Fruit fly (Drosophila melanogaster) whole organism, embryonic: ENCODE measurements around the gene CG34432.

ENCODE experiments used
- Atf3 ChIP-seq: fragments of 200-800 bp; sonication (Bioruptor generic); optimal IDR thresholded peaks from 3 replicates; lab custom pipeline; 2016; ENCODE audit warnings: missing biosample characterization, missing genetic modification characterization
- Atf6 ChIP-seq: fragments of 200-800 bp; sonication (Bioruptor generic); IDR thresholded peaks from 2 replicates; pipeline ENCODE4 v1.3.6; 2022; ENCODE audit warnings: missing biosample characterization, missing genetic modification characterization
- Blimp-1 ChIP-seq: fragments of 200-800 bp; sonication (Bioruptor generic); optimal IDR thresholded peaks from 3 replicates; lab custom pipeline; 2018; ENCODE audit warnings: missing biosample characterization, missing genetic modification characterization, mild to moderate bottlenecking, moderate library complexity, missing genetic modification reagents
- Bteb2 ChIP-seq: fragments of 200-800 bp; sonication (Bioruptor generic); optimal IDR thresholded peaks from 2 replicates; lab custom pipeline; 2016; ENCODE audit warnings: missing biosample characterization, missing genetic modification characterization
- CG10274 ChIP-seq: fragments of 200-800 bp; sonication (Bioruptor generic); optimal IDR thresholded peaks from 3 replicates; lab custom pipeline; 2017; ENCODE audit warnings: missing biosample characterization, mild to moderate bottlenecking, missing genetic modification characterization
- CG10431 ChIP-seq: fragments of 200-800 bp; sonication (Bioruptor generic); optimal IDR thresholded peaks from 3 replicates; lab custom pipeline; 2018; ENCODE audit warnings: missing biosample characterization, mild to moderate bottlenecking, missing genetic modification characterization
- CG10565 ChIP-seq: fragments of 200-800 bp; sonication (Bioruptor generic); optimal IDR thresholded peaks from 3 replicates; lab custom pipeline; 2016; ENCODE audit warnings: missing biosample characterization, mild to moderate bottlenecking, missing genetic modification characterization
- CG1233 ChIP-seq: fragments of 200-800 bp; sonication (Bioruptor generic); optimal IDR thresholded peaks from 4 replicates; lab custom pipeline; 2018; ENCODE audit warnings: missing biosample characterization, mild to moderate bottlenecking, missing genetic modification characterization
- CG12744 ChIP-seq: fragments of 200-800 bp; sonication (Bioruptor generic); optimal IDR thresholded peaks from 2 replicates; lab custom pipeline; 2016; ENCODE audit warnings: missing biosample characterization, missing genetic modification characterization
- CG13123 ChIP-seq: fragments of 200-800 bp; sonication (Bioruptor generic); optimal IDR thresholded peaks from 2 replicates; lab custom pipeline; 2016; ENCODE audit warnings: missing biosample characterization, missing genetic modification characterization
- CG13287 ChIP-seq: fragments of 200-800 bp; sonication (Bioruptor generic); IDR thresholded peaks from 2 replicates; pipeline ENCODE4 v1.3.6; 2022; ENCODE audit warnings: missing biosample characterization, missing genetic modification characterization; ENCODE audit not compliant: partially characterized antibody
- CG15269 ChIP-seq: fragments of 200-800 bp; sonication (Bioruptor generic); optimal IDR thresholded peaks from 2 replicates; lab custom pipeline; 2018; ENCODE audit warnings: missing biosample characterization, mild to moderate bottlenecking, missing genetic modification characterization, moderate library complexity
- CG17829 ChIP-seq: fragments of 200-800 bp; optimal IDR thresholded peaks from 2 replicates; lab custom pipeline; 2019; ENCODE audit warnings: missing biosample characterization, mild to moderate bottlenecking, missing genetic modification characterization, moderate library complexity
- CG1792 ChIP-seq: fragments of 200-800 bp; sonication (Bioruptor generic); optimal IDR thresholded peaks from 2 replicates; lab custom pipeline; 2016; ENCODE audit warnings: missing biosample characterization, missing genetic modification characterization
- CG18764 ChIP-seq: fragments of 200-800 bp; sonication (Bioruptor generic); optimal IDR thresholded peaks from 3 replicates; lab custom pipeline; 2016; ENCODE audit warnings: missing biosample characterization, missing genetic modification characterization
- CG30020 ChIP-seq: fragments of 200-800 bp; optimal IDR thresholded peaks from 2 replicates; lab custom pipeline; 2019; ENCODE audit warnings: missing biosample characterization, mild to moderate bottlenecking, missing genetic modification characterization, moderate library complexity
- CG31224 ChIP-seq: fragments of 200-800 bp; sonication (Bioruptor generic); IDR thresholded peaks from 2 replicates; pipeline ENCODE4 v1.3.6; 2022; ENCODE audit warnings: missing biosample characterization, missing genetic modification characterization
- CG34422 ChIP-seq: fragments of 200-800 bp; sonication (Bioruptor generic); IDR thresholded peaks from 3 replicates; pipeline ENCODE4 v1.3.6; 2022; ENCODE audit warnings: missing biosample characterization, missing genetic modification characterization
- CG5245 ChIP-seq: fragments of 200-800 bp; sonication (Bioruptor generic); optimal IDR thresholded peaks from 3 replicates; lab custom pipeline; 2016; ENCODE audit warnings: missing biosample characterization, missing genetic modification characterization
- CG6683 ChIP-seq: fragments of 200-800 bp; sonication (Bioruptor generic); optimal IDR thresholded peaks from 2 replicates; lab custom pipeline; 2017; ENCODE audit warnings: missing biosample characterization, mild to moderate bottlenecking, missing genetic modification characterization, missing genetic modification reagents
- CG7357 ChIP-seq: fragments of 200-800 bp; sonication (Bioruptor generic); IDR thresholded peaks from 3 replicates; pipeline ENCODE4 v1.3.6; 2022; ENCODE audit warnings: missing biosample characterization, missing genetic modification characterization
- CG7745 ChIP-seq: fragments of 200-800 bp; sonication (Bioruptor generic); optimal IDR thresholded peaks from 2 replicates; lab custom pipeline; 2018; ENCODE audit warnings: missing biosample characterization, mild to moderate bottlenecking, missing genetic modification characterization, moderate library complexity
- CG8290 ChIP-seq, 3 experiments: fragments of 200-800 bp; sonication (Bioruptor generic); optimal IDR thresholded peaks; 2 replicates each; lab custom pipeline; 2016 to 2019; ENCODE audit warnings: missing biosample characterization in 3 of 3, missing genetic modification characterization in 3 of 3, mild to moderate bottlenecking in 2 of 3, moderate library complexity in 1 of 3
- CG9876 ChIP-seq: fragments of 200-800 bp; sonication (Bioruptor generic); optimal IDR thresholded peaks from 2 replicates; lab custom pipeline; 2016; ENCODE audit warnings: missing biosample characterization, missing genetic modification characterization
- Chrac-16 ChIP-seq: fragments of 200-800 bp; sonication (Bioruptor generic); optimal IDR thresholded peaks from 3 replicates; lab custom pipeline; 2016; ENCODE audit warnings: missing biosample characterization, missing genetic modification characterization
- D ChIP-seq, 2 experiments: fragments of 200-800 bp in 1 of 2; fragments of >200 bp in 1 of 2; sonication (Bioruptor generic) in 1 of 2; optimal IDR thresholded peaks; 2 replicates in 1 of 2; 3 replicates in 1 of 2; lab custom pipeline; 2017; ENCODE audit warnings: mild to moderate bottlenecking in 1 of 2, missing biosample characterization in 1 of 2, missing genetic modification characterization in 1 of 2, missing genetic modification reagents in 1 of 2
- Dfd ChIP-seq, 2 experiments: fragments of >200 bp; optimal IDR thresholded peaks; 2 replicates each; lab custom pipeline; 2017; ENCODE audit warnings: missing biosample characterization in 2 of 2, missing genetic modification characterization in 2 of 2
- Kr ChIP-seq: fragments of 200-800 bp; sonication (Bioruptor generic); optimal IDR thresholded peaks from 2 replicates; lab custom pipeline; 2017; ENCODE audit warnings: missing biosample characterization, mild to moderate bottlenecking, missing genetic modification characterization
- NC2β ChIP-seq: fragments of 200-800 bp; sonication (Bioruptor generic); optimal IDR thresholded peaks from 2 replicates; lab custom pipeline; 2016; ENCODE audit warnings: missing biosample characterization, missing genetic modification characterization
- Nf-YC ChIP-seq: fragments of 200-800 bp; optimal IDR thresholded peaks from 3 replicates; lab custom pipeline; 2019; ENCODE audit warnings: missing biosample characterization, mild to moderate bottlenecking, missing genetic modification characterization, moderate library complexity
- Sry-β ChIP-seq: fragments of 200-800 bp; sonication (Bioruptor generic); optimal IDR thresholded peaks from 2 replicates; lab custom pipeline; 2018; ENCODE audit warnings: missing biosample characterization, mild to moderate bottlenecking, missing genetic modification characterization, moderate library complexity
- Taf1 ChIP-seq: fragments of 200-800 bp; sonication (Bioruptor generic); IDR thresholded peaks from 2 replicates; pipeline ENCODE4 v1.3.6; 2022; ENCODE audit warnings: missing biosample characterization, missing genetic modification characterization
- amos ChIP-seq: fragments of 200-800 bp; sonication (Bioruptor generic); IDR thresholded peaks from 2 replicates; pipeline ENCODE4 v1.3.6; 2022; ENCODE audit warnings: missing biosample characterization, missing genetic modification characterization; ENCODE audit not compliant: partially characterized antibody
- chinmo ChIP-seq: fragments of 200-800 bp; sonication (Bioruptor generic); IDR thresholded peaks from 4 replicates; pipeline ENCODE4 v1.3.6; 2022; ENCODE audit warnings: missing biosample characterization, missing genetic modification characterization; ENCODE audit not compliant: partially characterized antibody
- crc ChIP-seq: fragments of 200-800 bp; sonication (Bioruptor generic); optimal IDR thresholded peaks from 2 replicates; lab custom pipeline; 2016; ENCODE audit warnings: missing biosample characterization, missing genetic modification characterization
- cwo ChIP-seq: fragments of 200-800 bp; sonication (Bioruptor generic); optimal IDR thresholded peaks from 3 replicates; lab custom pipeline; 2017; ENCODE audit warnings: missing biosample characterization, missing genetic modification characterization, mild to moderate bottlenecking, moderate library complexity, missing genetic modification reagents
- dpn ChIP-seq, 2 experiments: fragments of 200-800 bp; sonication (Bioruptor generic); optimal IDR thresholded peaks; 3 replicates each; lab custom pipeline; 2016; ENCODE audit warnings: missing biosample characterization in 2 of 2, missing genetic modification characterization in 2 of 2
- gcm ChIP-seq: fragments of 200-800 bp; sonication (Bioruptor generic); optimal IDR thresholded peaks from 2 replicates; lab custom pipeline; 2019; ENCODE audit warnings: missing biosample characterization, mild to moderate bottlenecking, missing genetic modification characterization, moderate library complexity
- grau ChIP-seq: fragments of 200-800 bp; optimal IDR thresholded peaks from 3 replicates; lab custom pipeline; 2019; ENCODE audit warnings: missing biosample characterization, mild to moderate bottlenecking, missing genetic modification characterization, moderate library complexity
- hkb ChIP-seq, 2 experiments: fragments of 200-800 bp in 1 of 2; fragments of >200 bp in 1 of 2; sonication (Bioruptor generic) in 1 of 2; IDR thresholded peaks in 1 of 2; optimal IDR thresholded peaks in 1 of 2; 2 replicates each; pipeline versions ENCODE4 v1.3.6 to Lab custom; 2017 to 2022; ENCODE audit warnings: missing biosample characterization in 1 of 2, missing genetic modification characterization in 1 of 2
- lbe ChIP-seq: fragments of 200-800 bp; sonication (Bioruptor generic); optimal IDR thresholded peaks from 2 replicates; lab custom pipeline; 2016; ENCODE audit warnings: missing biosample characterization, mild to moderate bottlenecking, missing genetic modification characterization
- lmd ChIP-seq: fragments of 200-800 bp; sonication (Bioruptor generic); IDR thresholded peaks from 2 replicates; pipeline ENCODE4 v1.3.6; 2022; ENCODE audit warnings: missing biosample characterization, missing genetic modification characterization
- lov ChIP-seq, 2 experiments: fragments of 200-800 bp in 1 of 2; fragments of >200 bp in 1 of 2; sonication (Bioruptor generic) in 1 of 2; IDR thresholded peaks in 1 of 2; optimal IDR thresholded peaks in 1 of 2; 2 replicates in 1 of 2; 3 replicates in 1 of 2; pipeline versions ENCODE4 v1.3.6 to Lab custom; 2017 to 2022; ENCODE audit warnings: missing biosample characterization in 1 of 2, missing genetic modification characterization in 1 of 2
- pb ChIP-seq: fragments of 200-800 bp; sonication (Bioruptor generic); optimal IDR thresholded peaks from 3 replicates; lab custom pipeline; 2016; ENCODE audit warnings: missing biosample characterization, missing genetic modification characterization
- vvl ChIP-seq: fragments of 200-800 bp; sonication (Bioruptor generic); IDR thresholded peaks from 2 replicates; pipeline ENCODE4 v1.3.6; 2022; ENCODE audit warnings: missing biosample characterization, missing genetic modification characterization
- wor ChIP-seq: fragments of 200-800 bp; sonication (Bioruptor generic); IDR thresholded peaks from 2 replicates; pipeline ENCODE4 v1.3.6; 2022; ENCODE audit warnings: missing biosample characterization, missing genetic modification characterization

Gene CG34432

DNA sequence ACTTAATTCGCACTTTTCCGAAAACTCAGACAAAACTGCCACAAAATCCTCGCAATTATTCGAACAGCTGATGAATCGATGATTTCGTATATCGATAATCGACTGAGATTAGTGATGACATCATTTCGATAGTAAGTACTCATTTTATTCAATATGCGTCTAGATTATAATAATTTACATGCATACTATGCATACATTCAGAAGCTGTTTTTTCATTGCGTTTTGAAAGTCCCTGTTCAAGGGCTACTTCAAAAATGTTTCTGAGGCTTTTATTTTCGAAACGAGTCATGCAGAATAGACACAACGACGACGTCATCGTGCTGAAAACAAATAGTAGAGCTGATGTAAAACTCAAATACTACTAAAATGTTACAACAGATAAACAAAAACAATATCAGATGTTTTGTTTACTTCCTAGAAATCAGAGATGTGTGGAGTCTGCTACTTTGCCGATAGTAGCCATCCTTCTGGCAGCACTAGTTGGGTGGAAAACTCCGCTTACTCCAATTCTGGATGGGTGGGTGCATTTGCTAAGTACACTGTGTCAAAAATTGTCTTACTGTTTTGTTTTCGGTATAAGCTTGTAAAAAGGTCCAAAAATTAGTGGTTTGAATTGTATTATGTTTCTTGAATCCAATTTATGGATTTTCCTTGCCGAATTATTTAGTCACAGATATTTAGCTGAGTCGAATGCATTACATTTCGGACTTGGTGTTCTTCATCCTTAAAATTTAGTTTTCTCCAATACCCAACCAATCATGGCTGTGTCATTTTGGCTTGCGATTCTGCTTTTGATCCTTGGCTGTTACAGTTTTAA, 47.3 kb upstream of the CG34432 start, which contains the start of the genes CG2246 and CG31021 (continued):
- peak; percentile 43 for TF ChIP-seq CG13123
- TF ChIP-seq lbe = no peak
- TF ChIP-seq CG8290 (GFP tag; optimal IDR thresholded peaks at IDR 0.05; lab: Kevin White, UChicago) = peak; percentile 92
- peak; percentile 40 to 94 for TF ChIP-seq CG8290 (tag; optimal IDR thresholded peaks at IDR 0.05; lab: Kevin White, UChicago)
- peak; percentile 71; the same call in 1 of the 4 replicates for TF ChIP-seq chinmo (GFP tag; lab: Robert Waterston, UW)
- peak; percentile 56 for TF ChIP-seq Sry-β
- no peak for TF ChIP-seq Kr (GFP tag; lab: Kevin White, UChicago)
- TF ChIP-seq amos (GFP tag; lab: Robert Waterston, UW) = peak; percentile 92
- peak; percentile 34 for TF ChIP-seq Chrac-16 (GFP tag; lab: Kevin White, UChicago)
- TF ChIP-seq CG15269 (tag; lab: Kevin White, UChicago) = peak; percentile 28
- TF ChIP-seq CG34422 (GFP tag; lab: Robert Waterston, UW) = peak; percentile 67; the same call in 2 of the 3 replicates
- peak; percentile 32 for TF ChIP-seq CG5245 (GFP tag; lab: Kevin White, UChicago)
- no peak for TF ChIP-seq NC2β
- peak; percentile 85 for TF ChIP-seq CG13287 (GFP tag; lab: Robert Waterston, UW)
- TF ChIP-seq Nf-YC (tag; lab: Kevin White, UChicago) = peak; percentile 35
- no peak for TF ChIP-seq Atf6
- peak; percentile 27 for TF ChIP-seq CG30020 (tag; lab: Kevin White, UChicago)
- TF ChIP-seq crc (GFP tag; lab: Kevin White, UChicago) = no peak
- TF ChIP-seq gcm = no peak
- no peak for TF ChIP-seq hkb (optimal IDR thresholded peaks at IDR 0.05; lab: Kevin White, UChicago)
- no peak for TF ChIP-seq hkb (GFP tag; IDR thresholded peaks at IDR 0.05; lab: Robert Waterston, UW)
- no peak for TF ChIP-seq cwo (GFP tag; lab: Kevin White, UChicago)
- TF ChIP-seq Taf1 (GFP tag; lab: Robert Waterston, UW) = 0 out of 2 replicates have a peak, but pooled peaks have one; percentile 7
- peak; percentile 39 for TF ChIP-seq CG12744 (GFP tag; lab: Kevin White, UChicago)
- peak; percentile 21 for TF ChIP-seq pb
- TF ChIP-seq CG10274 (GFP tag; lab: Kevin White, UChicago) = no peak
- peak; percentile 63 for TF ChIP-seq CG9876
- 0 out of 2 replicates have a peak, but pooled peaks have one; percentile 32 for TF ChIP-seq CG31224 (GFP tag; lab: Robert Waterston, UW)
- TF ChIP-seq CG1792 = peak; percentile 25
- TF ChIP-seq CG6683 (GFP tag; lab: Kevin White, UChicago) = no peak
- TF ChIP-seq Atf3 (GFP tag; lab: Kevin White, UChicago) = peak; percentile 67
- TF ChIP-seq lmd (GFP tag; lab: Robert Waterston, UW) = peak; percentile 36; the same call in 1 of the 2 replicates
- peak; percentile 18 for TF ChIP-seq Bteb2 (GFP tag; lab: Kevin White, UChicago)
- no peak for TF ChIP-seq CG18764 (GFP tag; lab: Kevin White, UChicago)
- TF ChIP-seq CG17829 (tag; lab: Kevin White, UChicago) = peak; percentile 59
- peak; percentile 45 for TF ChIP-seq grau (tag; lab: Kevin White, UChicago)
- TF ChIP-seq Dfd (GFP tag; optimal IDR thresholded peaks at IDR 0.05; lab: Kevin White, UChicago) = no peak
- TF ChIP-seq CG7745 (tag; lab: Kevin White, UChicago) = no peak
- TF ChIP-seq Blimp-1 (GFP tag; lab: Kevin White, UChicago) = peak; percentile 36
- TF ChIP-seq CG10565 = no peak
- TF ChIP-seq CG1233 (GFP tag; lab: Kevin White, UChicago) = no peak
- TF ChIP-seq CG10431 (GFP tag; lab: Kevin White, UChicago) = no peak
- TF ChIP-seq wor = peak; percentile 25; the same call in 1 of the 2 replicates
- no peak for TF ChIP-seq lov (optimal IDR thresholded peaks at IDR 0.05; lab: Kevin White, UChicago)
- TF ChIP-seq lov (GFP tag; IDR thresholded peaks at IDR 0.05; lab: Robert Waterston, UW) = no peak
- TF ChIP-seq D (optimal IDR thresholded peaks at IDR 0.05; lab: Kevin White, UChicago) = no peak
- TF ChIP-seq D (GFP tag; optimal IDR thresholded peaks at IDR 0.05; lab: Kevin White, UChicago) = no peak
- no peak for TF ChIP-seq CG7357 (GFP tag; lab: Robert Waterston, UW)
- peak; percentile 80; the same call in 1 of the 2 replicates for TF ChIP-seq vvl (GFP tag; lab: Robert Waterston, UW)
- peak; percentile 52 to 59 for TF ChIP-seq dpn (GFP tag; optimal IDR thresholded peaks at IDR 0.05; lab: Kevin White, UChicago)
